Fruit fly (Drosophila melanogaster): ENCODE measurements around the gene CG8757.

CG8757 gene

DNA sequence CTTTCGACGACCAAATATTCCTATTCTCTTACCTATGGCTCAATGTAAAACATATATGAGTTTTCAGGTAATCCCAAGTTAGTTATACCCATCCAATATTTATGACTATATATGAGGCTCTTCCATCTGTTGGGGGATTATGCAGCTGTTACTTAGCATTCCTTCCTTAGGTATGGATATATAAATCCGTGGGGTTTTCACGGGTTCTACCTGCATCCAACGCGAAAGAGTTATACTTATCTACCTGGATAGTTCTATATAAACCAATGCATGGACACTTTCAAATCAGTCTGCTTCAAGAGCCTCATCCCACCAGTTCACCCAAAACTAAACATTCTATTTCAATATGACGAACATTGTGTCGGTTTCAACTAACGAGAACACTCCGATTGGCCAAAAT is 4.6 kb downstream of the CG8757 start, which contains the start of gene CG43184:
CG43184 (plus strand) TSS at position 301 of the 400 bp plus-strand sequence.
- TF ChIP-seq HLH106 (tag; optimal IDR thresholded peaks at IDR 0.05) = no peak
- no peak for TF ChIP-seq Abd-B (GFP tag; optimal IDR thresholded peaks at IDR 0.05)
- no peak for TF ChIP-seq psq (GFP tag; optimal IDR thresholded peaks at IDR 0.05)
- no peak for TF ChIP-seq Rel (GFP tag; optimal IDR thresholded peaks at IDR 0.05)
- no peak for TF ChIP-seq Rel (tag; optimal IDR thresholded peaks at IDR 0.05)
- no peak for TF ChIP-seq OdsH (GFP tag; optimal IDR thresholded peaks at IDR 0.05)
- no peak for TF ChIP-seq Vsx2 (GFP tag; optimal IDR thresholded peaks at IDR 0.05; ENCODE audit: partially characterized antibody)
- TF ChIP-seq N (GFP tag; optimal IDR thresholded peaks at IDR 0.05) = no peak
- no peak for TF ChIP-seq Mio (GFP tag; optimal IDR thresholded peaks at IDR 0.05)
- TF ChIP-seq dl (GFP tag; optimal IDR thresholded peaks at IDR 0.05; ENCODE audit: insufficient read depth in 1 of 2, partially characterized antibody in 2 of 2) = no peak
- TF ChIP-seq Dif (GFP tag; optimal IDR thresholded peaks at IDR 0.05; ENCODE audit: partially characterized antibody) = no peak
- no peak for TF ChIP-seq ey (GFP tag; optimal IDR thresholded peaks at IDR 0.05)

DNA sequence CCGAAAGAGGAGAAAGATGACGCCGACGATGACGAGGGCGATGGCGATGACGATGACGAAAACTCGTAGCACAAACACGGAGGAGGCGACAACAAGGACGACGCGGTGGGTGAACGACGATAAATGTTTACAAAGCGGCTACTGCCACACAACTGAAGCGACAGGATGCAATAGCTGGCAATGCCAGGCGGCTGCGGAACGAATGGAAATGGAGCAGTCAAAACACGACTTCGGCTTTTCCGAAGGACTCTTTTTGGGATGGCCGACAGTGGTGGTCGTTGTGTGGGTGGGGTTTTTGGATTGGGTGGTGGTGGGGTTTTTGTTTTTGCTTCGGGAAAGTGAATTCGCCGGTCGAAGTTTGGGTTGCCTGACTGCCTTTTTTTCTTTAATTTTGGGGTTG is 38.8 kb downstream of the CG8757 start, which contains the start of gene bru3:
bru3 (minus strand) TSS at position 143 of the 400 bp plus-strand sequence.
- no peak for TF ChIP-seq foxo (GFP tag; optimal IDR thresholded peaks at IDR 0.05)
- TF ChIP-seq usp (GFP tag; optimal IDR thresholded peaks at IDR 0.05) = no peak
- no peak for TF ChIP-seq Jra (GFP tag; optimal IDR thresholded peaks at IDR 0.05)
- no peak for TF ChIP-seq dsf (GFP tag; optimal IDR thresholded peaks at IDR 0.05; ENCODE audit: borderline replicate concordance)
- TF ChIP-seq Rel (GFP tag; optimal IDR thresholded peaks at IDR 0.05) = no peak
- no peak for TF ChIP-seq Rel (tag; optimal IDR thresholded peaks at IDR 0.05)
- no peak for TF ChIP-seq dl (GFP tag; optimal IDR thresholded peaks at IDR 0.05; ENCODE audit: insufficient read depth in 1 of 2, partially characterized antibody in 2 of 2)
